Worm (Caenorhabditis elegans): ENCODE data around the gene Y39G8B.1.
"Not testable (repeated sequence)": the region's sequence is repeated elsewhere in the genome, so short reads cannot be mapped to it uniquely, and the experiment has no call there.

The Y39G8B.1 gene

ce11 chrII:13973514-13973913 lies at the start of gene Y39G8B.1:
Y39G8B.1 (minus strand) TSS chrII:13973812.
- TF ChIP-seq lin-39 (tag; optimal IDR thresholded peaks at IDR 0.05) (no peak), ceh-16 (tag; optimal IDR thresholded peaks at IDR 0.05) (no peak), mml-1 (tag; optimal IDR thresholded peaks at IDR 0.05) (no peak), R02D3.7 (tag; optimal IDR thresholded peaks at IDR 0.05) (no peak), tbx-2 (tag; optimal IDR thresholded peaks at IDR 0.05) (no peak), skn-1 (tag; optimal IDR thresholded peaks at IDR 0.05) (peak; percentile 3), nhr-43 (tag; optimal IDR thresholded peaks at IDR 0.05; ENCODE audit: poor library complexity, severe bottlenecking) (no peak), elt-2 (tag; optimal IDR thresholded peaks at IDR 0.05) (peak; percentile 52), nfya-1 (tag; optimal IDR thresholded peaks at IDR 0.05; ENCODE audit: insufficient read depth) (no peak), ztf-4 (tag; optimal IDR thresholded peaks at IDR 0.05) (no peak), nhr-67 (tag; optimal IDR thresholded peaks at IDR 0.05) (no peak), nhr-25 (tag; optimal IDR thresholded peaks at IDR 0.05) (no peak), pqm-1 (tag; optimal IDR thresholded peaks at IDR 0.05) (peak; percentile 24), daf-12 (tag; optimal IDR thresholded peaks at IDR 0.05) (no peak), pha-4 (tag; optimal IDR thresholded peaks at IDR 0.05) (peak; percentile 5), ZK546.5 (tag; optimal IDR thresholded peaks at IDR 0.05) (no peak), elt-1 (tag; optimal IDR thresholded peaks at IDR 0.05) (no peak), nhr-76 (tag; optimal IDR thresholded peaks at IDR 0.05) (no peak), mdl-1 (tag; optimal IDR thresholded peaks at IDR 0.05) (no peak), ceh-28 (tag; optimal IDR thresholded peaks at IDR 0.05) (peak; percentile 7), nhr-23 (tag; optimal IDR thresholded peaks at IDR 0.05) (peak; percentile 43), ceh-9 (tag; optimal IDR thresholded peaks at IDR 0.05) (no peak), elt-3 (tag; optimal IDR thresholded peaks at IDR 0.05) (no peak), aly-2 (tag; optimal IDR thresholded peaks at IDR 0.05) (no peak), nhr-12 (tag; optimal IDR thresholded peaks at IDR 0.05) (no peak), unc-62 (GFP tag; optimal IDR thresholded peaks at IDR 0.05) (no peak), snpc-4 (tag; optimal IDR thresholded peaks at IDR 0.05) (no peak), ceh-82 (tag; optimal IDR thresholded peaks at IDR 0.05) (no peak), nhr-11 (tag; optimal IDR thresholded peaks at IDR 0.05) (no peak), eor-1 (tag; optimal IDR thresholded peaks at IDR 0.05) (no peak), egl-5 (tag; optimal IDR thresholded peaks at IDR 0.05) (no peak), ama-1 (optimal IDR thresholded peaks at IDR 0.05) (no peak), ztf-11 (tag; optimal IDR thresholded peaks at IDR 0.05) (no peak)

ce11 chrII:14021230-14021629 lies 47.6 kb upstream of the Y39G8B.1 start, which contains the start of gene F01D5.10:
F01D5.10 (minus strand) TSS chrII:14021330.
- not testable (repeated sequence) for TF ChIP-seq ceh-28, unc-39, ztf-4 (tag; optimal IDR thresholded peaks at IDR 0.05)

- TF ChIP-seq nhr-237 (tag; optimal IDR thresholded peaks at IDR 0.05), result no peak
- TF ChIP-seq ceh-28 (tag; optimal IDR thresholded peaks at IDR 0.05), result peak; percentile 83
Observed at ce11 chrII:14018887-14019286, 45.3 kb upstream of the Y39G8B.1 start.

ce11 chrII:14018192-14018591 lies 44.6 kb upstream of the Y39G8B.1 start:
- TF ChIP-seq unc-62 (GFP tag; optimal IDR thresholded peaks at IDR 0.05) (no peak), lin-15B (tag; optimal IDR thresholded peaks at IDR 0.05) (peak; percentile 62), ceh-9 (tag; optimal IDR thresholded peaks at IDR 0.05) (no peak), nhr-77 (tag; optimal IDR thresholded peaks at IDR 0.05) (peak; percentile 69), mml-1 (tag; optimal IDR thresholded peaks at IDR 0.05) (no peak), ztf-4 (tag; optimal IDR thresholded peaks at IDR 0.05) (no peak), nhr-76 (tag; optimal IDR thresholded peaks at IDR 0.05) (no peak), ama-1 (optimal IDR thresholded peaks at IDR 0.05) (peak; percentile 98), ztf-11 (tag; optimal IDR thresholded peaks at IDR 0.05) (no peak), nhr-28 (tag; optimal IDR thresholded peaks at IDR 0.05) (no peak), ZK546.5 (tag; optimal IDR thresholded peaks at IDR 0.05) (no peak), jun-1 (tag; optimal IDR thresholded peaks at IDR 0.05) (peak; percentile 26), aly-2 (tag; optimal IDR thresholded peaks at IDR 0.05) (no peak), pqm-1 (tag; optimal IDR thresholded peaks at IDR 0.05) (peak; percentile 79), elt-2 (tag; optimal IDR thresholded peaks at IDR 0.05) (peak; percentile 62), ceh-82 (tag; optimal IDR thresholded peaks at IDR 0.05) (peak; percentile 55), elt-1 (tag; optimal IDR thresholded peaks at IDR 0.05) (no peak), nhr-25 (tag; optimal IDR thresholded peaks at IDR 0.05) (peak; percentile 65), mdl-1 (tag; optimal IDR thresholded peaks at IDR 0.05) (no peak), nhr-23 (tag; optimal IDR thresholded peaks at IDR 0.05) (peak; percentile 78), nhr-12 (tag; optimal IDR thresholded peaks at IDR 0.05) (no peak), skn-1 (tag; optimal IDR thresholded peaks at IDR 0.05) (peak; percentile 39), ceh-28 (tag; optimal IDR thresholded peaks at IDR 0.05) (no peak), daf-12 (tag; optimal IDR thresholded peaks at IDR 0.05) (no peak), fkh-10 (GFP tag; optimal IDR thresholded peaks at IDR 0.05) (no peak), nhr-43 (tag; optimal IDR thresholded peaks at IDR 0.05; ENCODE audit: poor library complexity, severe bottlenecking) (peak; percentile 79), nfya-1 (tag; optimal IDR thresholded peaks at IDR 0.05; ENCODE audit: insufficient read depth) (peak; percentile 74), hmg-11 (tag; optimal IDR thresholded peaks at IDR 0.05) (peak; percentile 75), lsy-12 (tag; optimal IDR thresholded peaks at IDR 0.05) (peak; percentile 84), nhr-237 (tag; optimal IDR thresholded peaks at IDR 0.05) (no peak), ceh-16 (tag; optimal IDR thresholded peaks at IDR 0.05) (no peak), egl-27 (tag; optimal IDR thresholded peaks at IDR 0.05) (no peak), snpc-4 (tag; optimal IDR thresholded peaks at IDR 0.05) (peak; percentile 99), lin-39 (tag; optimal IDR thresholded peaks at IDR 0.05) (peak; percentile 50), unc-39 (tag; optimal IDR thresholded peaks at IDR 0.05) (no peak), pha-4 (tag; optimal IDR thresholded peaks at IDR 0.05) (peak; percentile 52), nhr-11 (tag; optimal IDR thresholded peaks at IDR 0.05) (no peak), eor-1 (tag; optimal IDR thresholded peaks at IDR 0.05) (no peak)
